Fruit fly (Drosophila melanogaster): Measurements from ENCODE around the gene salt.

Gene salt

dm6 chr3R:31745629-31746081, 8.8 kb downstream of the salt start, which contains the start of gene awd (continued):
- TF ChIP-seq D19A (tag; optimal IDR thresholded peaks at IDR 0.05) (no peak), CG3995 (GFP tag; optimal IDR thresholded peaks at IDR 0.05) (peak; percentile 27), nom (GFP tag; optimal IDR thresholded peaks at IDR 0.05) (peak; percentile 68), CG2712 (tag; optimal IDR thresholded peaks at IDR 0.05) (peak; percentile 12), CG16813 (GFP tag; IDR thresholded peaks at IDR 0.05; ENCODE audit: partially characterized antibody) (peak; percentile 35; the same call in 1 of the 3 replicates), sd (tag; optimal IDR thresholded peaks at IDR 0.05) (peak; percentile 76), Scr (GFP tag; IDR thresholded peaks at IDR 0.05; ENCODE audit: partially characterized antibody) (0 out of 2 replicates have a peak, but pooled peaks have one; percentile 10), CG10209 (GFP tag; optimal IDR thresholded peaks at IDR 0.05) (no peak), sens (GFP tag) (peak; percentile 33), her (GFP tag; optimal IDR thresholded peaks at IDR 0.05) (peak; percentile 77), Deaf1 (tag; optimal IDR thresholded peaks at IDR 0.05) (peak; percentile 15), Dll (GFP tag; IDR thresholded peaks at IDR 0.05; ENCODE audit: partially characterized antibody) (peak; percentile 26; the same call in 1 of the 4 replicates), fd3F (GFP tag; optimal IDR thresholded peaks at IDR 0.05) (no peak), amos (GFP tag; IDR thresholded peaks at IDR 0.05; ENCODE audit: partially characterized antibody) (peak; percentile 25; the same call in 1 of the 2 replicates), CG15696 (tag; optimal IDR thresholded peaks at IDR 0.05) (no peak), sim (GFP tag; IDR thresholded peaks at IDR 0.05) (no peak), CG15479 (GFP tag; optimal IDR thresholded peaks at IDR 0.05) (no peak), crp (GFP tag; optimal IDR thresholded peaks at IDR 0.05) (peak in 1 of 2 experiments; percentile 28), CG3065 (GFP tag; optimal IDR thresholded peaks at IDR 0.05) (no peak), CG3281 (GFP tag; optimal IDR thresholded peaks at IDR 0.05) (peak; percentile 34), CG18619 (GFP tag; optimal IDR thresholded peaks at IDR 0.05) (no peak), Max (GFP tag; optimal IDR thresholded peaks at IDR 0.05) (peak; percentile 48), Dref (GFP tag; IDR thresholded peaks at IDR 0.05) (peak; percentile 48), unc-4 (GFP tag; IDR thresholded peaks at IDR 0.05; ENCODE audit: partially characterized antibody) (0 out of 2 replicates have a peak, but pooled peaks have one; percentile 18), CkIIα-i1 (GFP tag; IDR thresholded peaks at IDR 0.05) (no peak), CG4730 (GFP tag; IDR thresholded peaks at IDR 0.05) (no peak), CG31365 (tag; optimal IDR thresholded peaks at IDR 0.05) (no peak), Awh (GFP tag; IDR thresholded peaks at IDR 0.05) (no peak), rib (GFP tag; IDR thresholded peaks at IDR 0.05) (peak; percentile 90), CG32767 (GFP tag; IDR thresholded peaks at IDR 0.05) (no peak), CG6689 (GFP tag; IDR thresholded peaks at IDR 0.05) (no peak), Pdp1 (GFP tag; optimal IDR thresholded peaks at IDR 0.05) (peak in 1 of 2 experiments; percentile 4), E2f2 (GFP tag; IDR thresholded peaks at IDR 0.05) (peak; percentile 74), dm (GFP tag; optimal IDR thresholded peaks at IDR 0.05) (peak; percentile 91), CG4820 (GFP tag; optimal IDR thresholded peaks at IDR 0.05) (no peak), CG16863 (GFP tag; optimal IDR thresholded peaks at IDR 0.05) (no peak), CG14050 (GFP tag; IDR thresholded peaks at IDR 0.05) (no peak), CG33213 (GFP tag; optimal IDR thresholded peaks at IDR 0.05) (peak; percentile 5), CG1603 (tag; optimal IDR thresholded peaks at IDR 0.05) (peak; percentile 60), maf-S (GFP tag; optimal IDR thresholded peaks at IDR 0.05) (no peak), Hand (GFP tag; optimal IDR thresholded peaks at IDR 0.05) (no peak), YL-1 (GFP tag; optimal IDR thresholded peaks at IDR 0.05) (peak; percentile 59), mld (GFP tag; IDR thresholded peaks at IDR 0.05; ENCODE audit: partially characterized antibody) (no peak), BtbVII (GFP tag; optimal IDR thresholded peaks at IDR 0.05) (no peak), CG1529 (GFP tag; optimal IDR thresholded peaks at IDR 0.05) (no peak), MESR4 (GFP tag; optimal IDR thresholded peaks at IDR 0.05) (peak; percentile 89), CG2875 (GFP tag; optimal IDR thresholded peaks at IDR 0.05) (no peak), HLHmδ (GFP tag; optimal IDR thresholded peaks at IDR 0.05) (peak; percentile 18), pum (GFP tag; optimal IDR thresholded peaks at IDR 0.05) (no peak), ERR (GFP tag; optimal IDR thresholded peaks at IDR 0.05) (peak; percentile 20)

Data from whole organism, embryonic.